Worm (Caenorhabditis elegans): ENCODE data around the gene ZC477.7.

ZC477.7 gene

DNA sequence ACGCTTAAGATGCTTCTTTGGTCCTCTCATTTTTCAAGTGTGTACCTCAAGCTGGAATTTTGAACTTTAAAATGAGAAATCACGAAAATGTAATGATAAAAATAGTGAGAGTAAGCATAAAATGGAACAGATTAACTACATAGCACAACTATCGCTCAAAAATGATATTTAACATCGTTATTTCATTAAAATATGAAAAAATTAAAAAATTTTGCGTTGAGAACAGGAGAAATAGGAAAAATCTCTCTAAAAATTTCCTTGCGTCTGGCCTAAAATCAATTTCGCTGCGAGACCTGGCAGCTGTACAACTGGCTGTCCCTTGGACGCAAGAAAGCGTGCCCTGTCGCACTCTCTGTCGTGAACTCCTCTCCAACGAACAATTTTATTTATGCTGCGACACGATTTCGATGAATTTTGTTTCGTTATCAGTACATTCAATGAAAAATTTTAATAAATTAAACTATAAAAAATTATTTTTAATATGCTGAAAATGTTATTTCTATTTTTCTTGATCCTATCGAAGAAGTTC lies 26.6 kb downstream of the ZC477.7 start, which contains the start of gene rps-4:
rps-4 (minus strand) TSS at position 51 of the 529 bp plus-strand sequence.
- TF ChIP-seq hmg-4 (GFP tag; optimal IDR thresholded peaks at IDR 0.05) (peak; percentile 38), ets-7 (tag; optimal IDR thresholded peaks at IDR 0.05) (no peak), hmbx-1 (tag; optimal IDR thresholded peaks at IDR 0.05) (peak; percentile 14), ceh-13 (GFP tag; optimal IDR thresholded peaks at IDR 0.05) (no peak), aly-1 (tag; optimal IDR thresholded peaks at IDR 0.05) (no peak), tbx-37 (GFP tag; conservative IDR thresholded peaks at IDR 0.05) (peak; percentile 36; the same call in 1 of the 2 replicates), F13C5.2 (tag; optimal IDR thresholded peaks at IDR 0.05) (peak; percentile 86)

DNA sequence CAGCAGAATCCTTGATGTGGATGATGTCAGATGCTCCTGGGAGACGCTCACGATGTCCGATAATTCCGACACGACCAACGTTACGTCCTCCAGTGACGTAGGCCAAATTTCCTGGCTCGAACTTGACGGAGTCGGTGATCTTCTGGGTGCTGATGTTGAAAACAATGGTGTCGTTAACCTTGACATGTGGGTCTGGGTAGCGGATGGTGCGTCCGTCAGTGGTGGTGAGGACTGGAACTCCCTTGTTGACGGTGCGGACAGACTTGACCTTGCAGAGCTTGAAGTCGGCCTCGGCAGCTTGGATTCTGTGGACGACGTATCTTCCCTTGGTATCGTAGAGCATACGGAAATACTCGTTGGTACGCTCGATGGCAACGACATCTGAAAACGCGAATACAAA lies 27.3 kb downstream of the ZC477.7 start:
- no peak for TF ChIP-seq ceh-36 (tag; optimal IDR thresholded peaks at IDR 0.05)
- no peak for TF ChIP-seq tra-4 (tag; optimal IDR thresholded peaks at IDR 0.05)
- no peak for TF ChIP-seq hnd-1 (tag; optimal IDR thresholded peaks at IDR 0.05)
- no peak for TF ChIP-seq hmg-4 (GFP tag; optimal IDR thresholded peaks at IDR 0.05)
- TF ChIP-seq F13C5.2 (tag; optimal IDR thresholded peaks at IDR 0.05) = no peak
- TF ChIP-seq tbx-11 (GFP tag; IDR thresholded peaks at IDR 0.05) = no peak
- TF ChIP-seq aly-1 (tag; optimal IDR thresholded peaks at IDR 0.05) = no peak
- TF ChIP-seq scrt-1 (GFP tag; IDR thresholded peaks at IDR 0.05) = no peak
- TF ChIP-seq pes-1 (GFP tag; IDR thresholded peaks at IDR 0.05) = no peak
- TF ChIP-seq ets-7 (tag; optimal IDR thresholded peaks at IDR 0.05) = no peak
- no peak for TF ChIP-seq hmbx-1 (tag; optimal IDR thresholded peaks at IDR 0.05)
- TF ChIP-seq tbx-37 (GFP tag; conservative IDR thresholded peaks at IDR 0.05) = no peak
- no peak for TF ChIP-seq sea-1 (GFP tag; conservative IDR thresholded peaks at IDR 0.05)
- no peak for TF ChIP-seq ceh-13 (GFP tag; optimal IDR thresholded peaks at IDR 0.05)

DNA sequence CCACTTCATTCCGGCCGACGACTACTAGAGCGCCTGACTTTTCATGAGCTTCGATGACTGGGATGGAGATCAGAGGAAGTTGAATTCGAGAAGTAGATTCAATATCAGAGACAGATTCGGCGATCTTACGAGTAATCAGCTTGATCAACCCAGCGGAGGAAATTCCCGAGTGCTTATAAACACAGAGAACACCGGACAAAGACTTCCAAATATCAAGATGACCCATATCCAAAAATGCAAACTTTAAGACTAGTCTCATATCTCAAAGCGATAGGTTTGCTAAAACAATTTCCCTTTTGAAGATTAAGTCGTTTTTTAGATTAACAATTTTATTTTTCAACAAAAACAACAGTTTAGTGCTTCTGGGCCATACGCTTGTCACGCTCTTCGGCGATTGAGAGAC lies 27.9 kb downstream of the ZC477.7 start, which contains the start of gene Y43B11AR.3:
Y43B11AR.3 (minus strand) TSS at position 335 of the 403 bp plus-strand sequence.
- TF ChIP-seq ceh-13 (GFP tag; optimal IDR thresholded peaks at IDR 0.05) = no peak
- TF ChIP-seq tra-4 (tag; optimal IDR thresholded peaks at IDR 0.05) = no peak
- TF ChIP-seq hmg-4 (GFP tag; optimal IDR thresholded peaks at IDR 0.05) = no peak
- TF ChIP-seq ceh-36 (tag; optimal IDR thresholded peaks at IDR 0.05) = no peak
- TF ChIP-seq ets-7 (tag; optimal IDR thresholded peaks at IDR 0.05) = no peak

DNA sequence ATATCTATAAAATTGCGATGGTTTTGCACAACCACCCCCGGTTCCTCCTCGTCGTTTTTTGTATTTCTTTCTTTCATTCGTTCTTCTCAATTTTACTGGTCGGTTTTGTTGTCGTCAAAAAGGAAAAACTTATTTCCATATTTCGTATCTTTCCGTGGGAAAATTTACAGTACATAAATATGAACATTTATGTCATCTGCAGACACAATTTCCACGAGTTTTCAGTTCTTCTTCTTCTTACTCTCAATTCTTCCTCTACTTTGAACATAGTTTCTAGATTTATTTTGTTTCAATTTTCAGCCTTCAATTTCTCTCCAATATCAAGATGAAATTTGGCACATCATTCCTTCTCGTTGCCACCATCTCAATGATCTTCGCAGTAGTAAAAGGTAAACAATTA lies 30.0 kb downstream of the ZC477.7 start, which contains the start of gene Y43B11AR.1:
Y43B11AR.1 (plus strand) TSS at position 301 of the 400 bp plus-strand sequence.
- TF ChIP-seq ama-1 (optimal IDR thresholded peaks at IDR 0.05) (no peak), hmbx-1 (tag; optimal IDR thresholded peaks at IDR 0.05) (no peak), ets-7 (tag; optimal IDR thresholded peaks at IDR 0.05) (no peak), flt-1 (GFP tag; IDR thresholded peaks at IDR 0.05) (no peak)

DNA sequence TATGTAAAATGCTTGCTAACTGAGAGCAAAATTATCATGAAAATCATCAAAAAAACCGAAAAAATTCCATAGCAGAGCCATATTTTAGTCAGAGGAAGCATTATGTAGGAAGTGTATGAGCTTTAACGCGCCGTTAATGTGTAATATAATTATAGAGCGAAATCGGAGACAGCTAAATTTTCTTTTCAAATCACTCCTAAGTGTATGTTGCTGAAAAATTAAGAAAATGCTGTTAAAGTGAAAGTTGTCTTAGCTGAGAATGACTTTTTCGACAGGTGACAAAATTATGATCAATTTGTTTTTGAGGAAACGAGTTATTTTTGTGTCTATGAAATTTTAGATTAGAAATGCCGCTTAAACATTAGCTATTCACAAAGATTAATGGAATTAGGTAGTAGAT lies 36.2 kb downstream of the ZC477.7 start, which contains the start of gene srg-50:
srg-50 (minus strand) TSS at position 101 of the 400 bp plus-strand sequence.
- TF ChIP-seq B0310.2 (tag; optimal IDR thresholded peaks at IDR 0.05) = no peak
- no peak for TF ChIP-seq ama-1 (optimal IDR thresholded peaks at IDR 0.05)
- TF ChIP-seq tra-4 (tag; optimal IDR thresholded peaks at IDR 0.05) = no peak
- TF ChIP-seq hmg-4 (GFP tag; optimal IDR thresholded peaks at IDR 0.05) = no peak
- TF ChIP-seq sea-1 (GFP tag; conservative IDR thresholded peaks at IDR 0.05) = no peak
- no peak for TF ChIP-seq flt-1 (GFP tag; IDR thresholded peaks at IDR 0.05)
- no peak for TF ChIP-seq scrt-1 (GFP tag; IDR thresholded peaks at IDR 0.05)
- TF ChIP-seq aly-1 (tag; optimal IDR thresholded peaks at IDR 0.05) = no peak
- TF ChIP-seq pes-1 (GFP tag; IDR thresholded peaks at IDR 0.05) = no peak
- no peak for TF ChIP-seq hmbx-1 (tag; optimal IDR thresholded peaks at IDR 0.05)
- TF ChIP-seq tbx-37 (GFP tag; conservative IDR thresholded peaks at IDR 0.05) = no peak
- TF ChIP-seq tbx-11 (GFP tag; IDR thresholded peaks at IDR 0.05) = no peak
- no peak for TF ChIP-seq F13C5.2 (tag; optimal IDR thresholded peaks at IDR 0.05)
- TF ChIP-seq ceh-36 (tag; optimal IDR thresholded peaks at IDR 0.05) = no peak
- no peak for TF ChIP-seq hnd-1 (tag; optimal IDR thresholded peaks at IDR 0.05)
- TF ChIP-seq ceh-13 (GFP tag; optimal IDR thresholded peaks at IDR 0.05) = no peak
- TF ChIP-seq ets-7 (tag; optimal IDR thresholded peaks at IDR 0.05) = no peak

DNA sequence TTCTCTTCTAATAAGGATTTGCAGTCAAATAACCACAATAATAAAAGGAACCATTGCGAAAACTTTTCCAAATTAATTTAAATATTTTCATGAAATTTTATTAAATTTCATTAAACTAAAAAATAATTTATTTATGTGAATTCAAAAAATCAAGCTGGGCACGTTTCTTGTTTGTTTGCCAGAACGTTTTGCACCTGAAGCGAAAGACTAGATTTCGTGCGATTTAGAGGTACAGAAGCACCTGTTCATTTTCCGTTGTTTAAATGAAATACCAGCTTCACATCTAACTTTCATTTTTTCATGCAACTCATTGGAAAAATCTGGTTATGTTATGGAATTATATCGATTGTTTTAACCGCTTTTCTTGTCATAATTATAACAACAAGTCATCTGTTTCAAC lies 39.1 kb downstream of the ZC477.7 start, which contains the start of gene srg-48:
srg-48 (plus strand) TSS at position 301 of the 400 bp plus-strand sequence.
- no peak for TF ChIP-seq hnd-1 (tag; optimal IDR thresholded peaks at IDR 0.05)
- no peak for TF ChIP-seq tbx-11 (GFP tag; IDR thresholded peaks at IDR 0.05)
- no peak for TF ChIP-seq hmbx-1 (tag; optimal IDR thresholded peaks at IDR 0.05)
- TF ChIP-seq tbx-37 (GFP tag; conservative IDR thresholded peaks at IDR 0.05) = no peak
- no peak for TF ChIP-seq B0310.2 (tag; optimal IDR thresholded peaks at IDR 0.05)
- no peak for TF ChIP-seq ceh-13 (GFP tag; optimal IDR thresholded peaks at IDR 0.05)
- no peak for TF ChIP-seq ama-1 (optimal IDR thresholded peaks at IDR 0.05)
- TF ChIP-seq hmg-4 (GFP tag; optimal IDR thresholded peaks at IDR 0.05) = no peak
- TF ChIP-seq pes-1 (GFP tag; IDR thresholded peaks at IDR 0.05) = no peak

DNA sequence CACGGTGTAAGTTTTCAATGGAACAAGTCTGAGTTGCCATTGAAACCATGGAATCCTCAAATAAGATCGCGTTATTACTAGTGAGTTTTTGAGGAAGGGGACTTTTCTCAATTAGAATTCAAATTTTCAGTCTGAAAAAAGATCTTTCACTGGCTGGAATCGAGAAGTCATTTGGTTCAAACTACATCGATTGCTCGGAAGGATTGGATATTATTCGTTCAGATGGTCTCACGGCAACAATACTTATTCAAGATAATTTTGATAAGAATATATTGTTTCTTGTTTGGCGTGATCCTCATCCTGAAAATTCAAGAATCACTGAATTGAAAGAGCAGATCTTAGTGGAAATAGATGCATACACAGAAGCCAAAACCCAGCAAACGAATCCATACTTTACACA lies 43.8 kb downstream of the ZC477.7 start:
- TF ChIP-seq flt-1 (GFP tag; IDR thresholded peaks at IDR 0.05) = no peak
- TF ChIP-seq sea-1 (GFP tag; conservative IDR thresholded peaks at IDR 0.05) = no peak
- no peak for TF ChIP-seq hnd-1 (tag; optimal IDR thresholded peaks at IDR 0.05)
- TF ChIP-seq scrt-1 (GFP tag; IDR thresholded peaks at IDR 0.05) = no peak
- TF ChIP-seq ets-7 (tag; optimal IDR thresholded peaks at IDR 0.05) = no peak
- no peak for TF ChIP-seq tbx-11 (GFP tag; IDR thresholded peaks at IDR 0.05)
- no peak for TF ChIP-seq hmg-4 (GFP tag; optimal IDR thresholded peaks at IDR 0.05)
- no peak for TF ChIP-seq pes-1 (GFP tag; IDR thresholded peaks at IDR 0.05)
- TF ChIP-seq B0310.2 (tag; optimal IDR thresholded peaks at IDR 0.05) = no peak
- no peak for TF ChIP-seq F13C5.2 (tag; optimal IDR thresholded peaks at IDR 0.05)
- TF ChIP-seq ceh-36 (tag; optimal IDR thresholded peaks at IDR 0.05) = no peak
- no peak for TF ChIP-seq tbx-37 (GFP tag; conservative IDR thresholded peaks at IDR 0.05)
- TF ChIP-seq ceh-13 (GFP tag; optimal IDR thresholded peaks at IDR 0.05) = no peak

DNA sequence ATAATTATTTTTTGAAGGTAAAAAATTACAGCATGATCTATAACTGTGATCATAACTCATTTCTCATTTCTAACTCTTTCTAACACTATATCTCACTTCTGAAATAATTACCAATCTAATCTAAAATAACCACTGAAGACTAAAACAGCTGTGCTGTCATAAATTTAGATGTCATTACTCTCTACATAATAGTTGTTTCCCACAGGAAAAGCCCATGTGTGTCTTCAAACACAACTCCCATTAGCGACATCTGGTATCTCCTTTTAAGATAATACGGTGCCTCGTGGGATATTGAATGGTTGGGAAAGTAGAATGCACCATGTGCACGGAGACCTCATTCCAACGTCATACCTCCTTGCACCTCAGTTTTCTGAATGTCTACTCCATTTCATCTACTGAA lies 46.2 kb downstream of the ZC477.7 start, which contains the start of gene Y43B11AL.1:
Y43B11AL.1 (plus strand) TSS at position 301 of the 400 bp plus-strand sequence.
- TF ChIP-seq B0310.2 (tag; optimal IDR thresholded peaks at IDR 0.05) (no peak), tbx-11 (GFP tag; IDR thresholded peaks at IDR 0.05) (no peak), ceh-13 (GFP tag; optimal IDR thresholded peaks at IDR 0.05) (no peak), hmbx-1 (tag; optimal IDR thresholded peaks at IDR 0.05) (no peak), hmg-4 (GFP tag; optimal IDR thresholded peaks at IDR 0.05) (no peak), sea-1 (GFP tag; conservative IDR thresholded peaks at IDR 0.05) (no peak), tbx-37 (GFP tag; conservative IDR thresholded peaks at IDR 0.05) (no peak), ama-1 (optimal IDR thresholded peaks at IDR 0.05) (no peak), F13C5.2 (tag; optimal IDR thresholded peaks at IDR 0.05) (no peak), scrt-1 (GFP tag; IDR thresholded peaks at IDR 0.05) (no peak), tra-4 (tag; optimal IDR thresholded peaks at IDR 0.05) (no peak), aly-1 (tag; optimal IDR thresholded peaks at IDR 0.05) (no peak), hnd-1 (tag; optimal IDR thresholded peaks at IDR 0.05) (no peak), ceh-36 (tag; optimal IDR thresholded peaks at IDR 0.05) (no peak), pes-1 (GFP tag; IDR thresholded peaks at IDR 0.05) (no peak)

Data from whole organism, early embryonic.